Worm (Caenorhabditis elegans): Measurements from ENCODE around the gene D1022.3.

- peak; percentile 68 for TF ChIP-seq zip-8 (tag; optimal IDR thresholded peaks at IDR 0.05)
- no peak for TF ChIP-seq ceh-39 (tag; optimal IDR thresholded peaks at IDR 0.05)
- no peak for TF ChIP-seq lin-32 (GFP tag; optimal IDR thresholded peaks at IDR 0.05)
These were observed 50.8 kb downstream of the D1022.3 start for ce11 chrII:7405262-7405661.
